Fruit fly (Drosophila melanogaster) whole organism, embryonic: ENCODE results near the gene Rrp45.
A peak's percentile ranks its signal among the peaks of the same experiment; 100 is the strongest.

Experiments
- BtbVII ChIP-seq: fragments of 200-800 bp; sonication (Bioruptor generic); optimal IDR thresholded peaks from 3 replicates; lab custom pipeline; 2017; ENCODE audit warnings: missing biosample characterization, mild to moderate bottlenecking, missing genetic modification characterization
- CG10147 ChIP-seq: fragments of 200-800 bp; sonication (Bioruptor generic); optimal IDR thresholded peaks from 2 replicates; lab custom pipeline; 2019; ENCODE audit warnings: missing biosample characterization, mild to moderate bottlenecking, missing genetic modification characterization, moderate library complexity
- CG10321 ChIP-seq: fragments of 200-800 bp; sonication (Bioruptor generic); IDR thresholded peaks from 2 replicates; pipeline ENCODE4 v1.3.6; 2022; ENCODE audit warnings: missing biosample characterization, missing genetic modification characterization
- CG12236 ChIP-seq: fragments of 200-800 bp; sonication (Bioruptor generic); optimal IDR thresholded peaks from 2 replicates; lab custom pipeline; 2016; ENCODE audit warnings: missing biosample characterization, missing genetic modification characterization
- CG13624 ChIP-seq: fragments of 200-800 bp; sonication (Bioruptor generic); optimal IDR thresholded peaks from 2 replicates; lab custom pipeline; 2016; ENCODE audit warnings: missing biosample characterization, missing genetic modification characterization
- CG14014 ChIP-seq: fragments of 200-800 bp; sonication (Bioruptor generic); IDR thresholded peaks from 2 replicates; pipeline ENCODE4 v1.3.6; 2022; ENCODE audit warnings: missing biosample characterization, missing genetic modification characterization
- CG15011 ChIP-seq: fragments of 200-800 bp; sonication (Bioruptor generic); optimal IDR thresholded peaks from 3 replicates; lab custom pipeline; 2018; ENCODE audit warnings: missing biosample characterization, mild to moderate bottlenecking, missing genetic modification characterization
- CG18262 ChIP-seq: fragments of 200-800 bp; optimal IDR thresholded peaks from 3 replicates; lab custom pipeline; 2019; ENCODE audit warnings: missing biosample characterization, mild to moderate bottlenecking, missing genetic modification characterization, moderate library complexity
- CG18599 ChIP-seq: fragments of 200-800 bp; sonication (Bioruptor generic); optimal IDR thresholded peaks from 3 replicates; lab custom pipeline; 2017; ENCODE audit warnings: missing biosample characterization, missing genetic modification characterization, mild to moderate bottlenecking, moderate library complexity, missing genetic modification reagents
- CG31365 ChIP-seq: fragments of 200-800 bp; sonication (Bioruptor generic); optimal IDR thresholded peaks from 2 replicates; lab custom pipeline; 2018; ENCODE audit warnings: missing biosample characterization, mild to moderate bottlenecking, missing genetic modification characterization
- CG3847 ChIP-seq: fragments of 200-800 bp; sonication (Bioruptor generic); IDR thresholded peaks from 2 replicates; pipeline ENCODE4 v1.3.6; 2022; ENCODE audit warnings: missing biosample characterization, missing genetic modification characterization
- CG43689 ChIP-seq: fragments of 200-800 bp; sonication (Bioruptor generic); IDR thresholded peaks from 2 replicates; pipeline ENCODE4 v1.3.6; 2022; ENCODE audit warnings: missing biosample characterization, missing genetic modification characterization
- CG4820 ChIP-seq: fragments of 200-800 bp; sonication (Bioruptor generic); optimal IDR thresholded peaks from 3 replicates; lab custom pipeline; 2016; ENCODE audit warnings: missing biosample characterization, missing genetic modification characterization
- CG6272 ChIP-seq: fragments of 200-800 bp; sonication (Bioruptor generic); IDR thresholded peaks from 2 replicates; pipeline ENCODE4 v1.3.6; 2022; ENCODE audit warnings: missing biosample characterization, missing genetic modification characterization
- CG8359 ChIP-seq: fragments of 200-800 bp; sonication (Bioruptor generic); optimal IDR thresholded peaks from 2 replicates; lab custom pipeline; 2017; ENCODE audit warnings: missing biosample characterization, mild to moderate bottlenecking, missing genetic modification characterization, borderline replicate concordance
- CG9215 ChIP-seq: fragments of 200-800 bp; sonication (Bioruptor generic); IDR thresholded peaks from 2 replicates; pipeline ENCODE4 v1.3.6; 2022; ENCODE audit warnings: missing biosample characterization, missing genetic modification characterization
- CG9817 ChIP-seq: fragments of 200-800 bp; sonication (Bioruptor generic); optimal IDR thresholded peaks from 2 replicates; lab custom pipeline; 2018; ENCODE audit warnings: missing biosample characterization, mild to moderate bottlenecking, missing genetic modification characterization, moderate library complexity
- CG9932 ChIP-seq: fragments of 200-800 bp; sonication (Bioruptor generic); IDR thresholded peaks from 2 replicates; pipeline ENCODE4 v1.3.6; 2022; ENCODE audit warnings: missing biosample characterization, missing genetic modification characterization
- Chrac-16 ChIP-seq: fragments of 200-800 bp; sonication (Bioruptor generic); optimal IDR thresholded peaks from 3 replicates; lab custom pipeline; 2016; ENCODE audit warnings: missing biosample characterization, missing genetic modification characterization
- Gug ChIP-seq: fragments of 200-800 bp; sonication (Bioruptor generic); IDR thresholded peaks from 4 replicates; pipeline ENCODE4 v1.3.6; 2022; ENCODE audit warnings: missing biosample characterization, missing genetic modification characterization
- Hmr ChIP-seq: fragments of 200-800 bp; sonication (Bioruptor generic); optimal IDR thresholded peaks from 3 replicates; lab custom pipeline; 2017; ENCODE audit warnings: mild to moderate bottlenecking, missing biosample characterization, missing genetic modification reagents, missing genetic modification characterization
- Hr3 ChIP-seq: fragments of 200-800 bp; sonication (Bioruptor generic); optimal IDR thresholded peaks from 3 replicates; lab custom pipeline; 2016; ENCODE audit warnings: missing biosample characterization, missing genetic modification characterization
- Hr39 ChIP-seq: fragments of >200 bp; optimal IDR thresholded peaks from 2 replicates; lab custom pipeline; 2017
- Lpt ChIP-seq: fragments of >200 bp; optimal IDR thresholded peaks from 2 replicates; lab custom pipeline; 2018; ENCODE audit warnings: missing biosample characterization, missing genetic modification characterization
- Med ChIP-seq: fragments of 200-800 bp; sonication (Bioruptor generic); peaks from one replicate; lab custom pipeline; 2016; ENCODE audit warnings: missing biosample characterization, missing genetic modification characterization, mild to moderate bottlenecking, inconsistent platforms, moderate library complexity
- Rfx ChIP-seq: fragments of 200-800 bp; sonication (Bioruptor generic); IDR thresholded peaks from 2 replicates; pipeline ENCODE4 v1.3.6; 2022; ENCODE audit warnings: missing biosample characterization, missing genetic modification characterization
- TFAM ChIP-seq: fragments of 200-800 bp; sonication (Bioruptor generic); optimal IDR thresholded peaks from 2 replicates; lab custom pipeline; 2017; ENCODE audit warnings: missing biosample characterization, missing genetic modification characterization, inconsistent platforms
- az2 ChIP-seq: fragments of 200-800 bp; sonication (Bioruptor generic); optimal IDR thresholded peaks from 3 replicates; lab custom pipeline; 2016; ENCODE audit warnings: missing biosample characterization, missing genetic modification characterization
- bbx ChIP-seq: fragments of 200-800 bp; sonication (Bioruptor generic); IDR thresholded peaks from 2 replicates; pipeline ENCODE4 v1.3.6; 2022; ENCODE audit warnings: missing biosample characterization, missing genetic modification characterization; ENCODE audit not compliant: partially characterized antibody
- ci ChIP-seq: fragments of 200-800 bp; sonication (Bioruptor generic); IDR thresholded peaks from 3 replicates; pipeline ENCODE4 v1.3.6; 2022; ENCODE audit warnings: missing biosample characterization, missing genetic modification characterization
- emc ChIP-seq: fragments of 200-800 bp; sonication (Bioruptor generic); optimal IDR thresholded peaks from 2 replicates; lab custom pipeline; 2016; ENCODE audit warnings: missing biosample characterization, missing genetic modification characterization
- esg ChIP-seq: fragments of 200-800 bp; sonication (Bioruptor generic); conservative IDR thresholded peaks from 2 replicates; pipeline ENCODE4 v1.3.6; 2022; ENCODE audit warnings: missing biosample characterization, missing genetic modification characterization
- eyg ChIP-seq: fragments of 200-800 bp; sonication (Bioruptor generic); optimal IDR thresholded peaks from 3 replicates; lab custom pipeline; 2016; ENCODE audit warnings: missing biosample characterization, missing genetic modification characterization
- fd64A ChIP-seq: fragments of 200-800 bp; sonication (Bioruptor generic); optimal IDR thresholded peaks from 3 replicates; lab custom pipeline; 2018; ENCODE audit warnings: missing biosample characterization, mild to moderate bottlenecking, missing genetic modification characterization
- grn ChIP-seq: fragments of 200-800 bp; sonication (Bioruptor generic); optimal IDR thresholded peaks from 3 replicates; lab custom pipeline; 2017; ENCODE audit warnings: missing biosample characterization, missing genetic modification characterization
- gsb ChIP-seq: fragments of 200-800 bp; sonication (Bioruptor generic); IDR thresholded peaks from 2 replicates; pipeline ENCODE4 v1.3.6; 2022; ENCODE audit warnings: missing biosample characterization, missing genetic modification characterization
- maf-S ChIP-seq: fragments of 200-800 bp; sonication (Bioruptor generic); optimal IDR thresholded peaks from 2 replicates; lab custom pipeline; 2016; ENCODE audit warnings: missing biosample characterization, missing genetic modification characterization
- mld ChIP-seq: fragments of 200-800 bp; sonication (Bioruptor generic); IDR thresholded peaks from 3 replicates; pipeline ENCODE4 v1.3.6; 2022; ENCODE audit warnings: missing biosample characterization, missing genetic modification characterization; ENCODE audit not compliant: partially characterized antibody
- nerfin-1 ChIP-seq: fragments of 200-800 bp; sonication (Bioruptor generic); optimal IDR thresholded peaks from 3 replicates; lab custom pipeline; 2019; ENCODE audit warnings: missing biosample characterization, mild to moderate bottlenecking, missing genetic modification characterization, moderate library complexity
- nerfin-2 ChIP-seq: fragments of 200-800 bp; sonication (Bioruptor generic); IDR thresholded peaks from 2 replicates; pipeline ENCODE4 v1.3.6; 2022; ENCODE audit warnings: missing biosample characterization, missing genetic modification characterization; ENCODE audit not compliant: partially characterized antibody
- nom ChIP-seq: fragments of 200-800 bp; sonication (Bioruptor generic); optimal IDR thresholded peaks from 2 replicates; lab custom pipeline; 2017; ENCODE audit warnings: missing biosample characterization, missing genetic modification characterization, mild to moderate bottlenecking, moderate library complexity, missing genetic modification reagents
- odd ChIP-seq: fragments of 200-800 bp; sonication (Bioruptor generic); optimal IDR thresholded peaks from 2 replicates; lab custom pipeline; 2017; ENCODE audit warnings: missing biosample characterization, mild to moderate bottlenecking, missing genetic modification characterization
- peb ChIP-seq: fragments of 200-800 bp; sonication (Bioruptor generic); IDR thresholded peaks from 2 replicates; pipeline ENCODE4 v1.3.6; 2022; ENCODE audit warnings: missing biosample characterization, missing genetic modification characterization
- psq ChIP-seq: fragments of 200-800 bp; sonication (Bioruptor generic); optimal IDR thresholded peaks from 2 replicates; lab custom pipeline; 2017; ENCODE audit warnings: missing biosample characterization, missing genetic modification characterization
- sens ChIP-seq: fragments of 200-800 bp; sonication (Bioruptor generic); peaks from one replicate; lab custom pipeline; 2016; ENCODE audit warnings: missing biosample characterization, missing genetic modification characterization
- slp2 ChIP-seq: fragments of 200-800 bp; sonication (Bioruptor generic); optimal IDR thresholded peaks from 2 replicates; lab custom pipeline; 2016; ENCODE audit warnings: missing biosample characterization, missing genetic modification characterization
- sug ChIP-seq: fragments of 200-800 bp; optimal IDR thresholded peaks from 2 replicates; lab custom pipeline; 2019; ENCODE audit warnings: missing biosample characterization, mild to moderate bottlenecking, missing genetic modification characterization, moderate library complexity
- tll ChIP-seq, 2 experiments: fragments of 200-800 bp in 1 of 2; fragments of >200 bp in 1 of 2; sonication (Bioruptor generic) in 1 of 2; optimal IDR thresholded peaks; 2 replicates each; lab custom pipeline; 2017 to 2019; ENCODE audit warnings: missing biosample characterization in 2 of 2, missing genetic modification characterization in 2 of 2, mild to moderate bottlenecking in 1 of 2, moderate library complexity in 1 of 2
- vfl ChIP-seq: fragments of 200-800 bp; sonication (Bioruptor generic); optimal IDR thresholded peaks from 2 replicates; lab custom pipeline; 2016; ENCODE audit warnings: missing biosample characterization, missing genetic modification characterization
- vvl ChIP-seq: fragments of 200-800 bp; sonication (Bioruptor generic); IDR thresholded peaks from 2 replicates; pipeline ENCODE4 v1.3.6; 2022; ENCODE audit warnings: missing biosample characterization, missing genetic modification characterization

The Rrp45 gene

dm6 chrX:16750712-16751578 is 40.1 kb downstream of the Rrp45 start (continued):
- TF ChIP-seq Rfx (GFP tag; lab: Robert Waterston, UW) (peak; percentile 70), bbx (GFP tag; lab: Robert Waterston, UW) (no peak), sug (tag; lab: Kevin White, UChicago) (peak; percentile 69), sens (GFP tag; lab: Kevin White, UChicago) (peak; percentile 88), vfl (GFP tag; lab: Kevin White, UChicago) (no peak), emc (GFP tag; lab: Kevin White, UChicago) (no peak), grn (GFP tag; lab: Kevin White, UChicago) (no peak), Hr39 (lab: Kevin White, UChicago) (no peak), eyg (GFP tag; lab: Kevin White, UChicago) (no peak), Hmr (GFP tag; lab: Kevin White, UChicago) (peak; percentile 62), nerfin-2 (no peak), Chrac-16 (GFP tag; lab: Kevin White, UChicago) (peak; percentile 59), vvl (GFP tag; lab: Robert Waterston, UW) (peak; percentile 65), odd (GFP tag; lab: Kevin White, UChicago) (peak; percentile 82), CG31365 (tag; lab: Kevin White, UChicago) (peak; percentile 9), maf-S (GFP tag; lab: Kevin White, UChicago) (no peak), CG18599 (GFP tag; lab: Kevin White, UChicago) (peak; percentile 77), CG13624 (GFP tag; lab: Kevin White, UChicago) (no peak), gsb (GFP tag; lab: Robert Waterston, UW) (no peak), CG10321 (GFP tag; lab: Robert Waterston, UW) (no peak), Gug (GFP tag; lab: Robert Waterston, UW) (no peak), peb (GFP tag; lab: Robert Waterston, UW) (0 out of 2 replicates have a peak, but pooled peaks have one; percentile 19), CG14014 (GFP tag; lab: Robert Waterston, UW) (peak; percentile 54; the same call in 1 of the 2 replicates), slp2 (GFP tag; lab: Kevin White, UChicago) (no peak), nerfin-1 (peak; percentile 65), CG18262 (tag; lab: Kevin White, UChicago) (peak; percentile 87), az2 (GFP tag; lab: Kevin White, UChicago) (peak; percentile 56), CG15011 (GFP tag; lab: Kevin White, UChicago) (peak; percentile 56), fd64A (GFP tag; lab: Kevin White, UChicago) (peak; percentile 59), esg (peak; percentile 36; the same call in 1 of the 2 replicates), CG4820 (GFP tag; lab: Kevin White, UChicago) (peak; percentile 99), nom (GFP tag; lab: Kevin White, UChicago) (peak; percentile 97), CG3847 (GFP tag; lab: Robert Waterston, UW) (0 out of 2 replicates have a peak, but pooled peaks have one; percentile 32), Med (GFP tag; lab: Kevin White, UChicago) (peak; percentile 85), CG9817 (tag; lab: Kevin White, UChicago) (peak; percentile 56), CG43689 (GFP tag; lab: Robert Waterston, UW) (no peak), mld (no peak), psq (GFP tag; lab: Kevin White, UChicago) (no peak), CG9932 (GFP tag; lab: Robert Waterston, UW) (peak; percentile 37), Lpt (GFP tag; lab: Kevin White, UChicago) (no peak), BtbVII (GFP tag; lab: Kevin White, UChicago) (peak; percentile 75), CG9215 (GFP tag; lab: Robert Waterston, UW) (no peak), CG6272 (GFP tag; lab: Robert Waterston, UW) (no peak), CG12236 (GFP tag; lab: Kevin White, UChicago) (no peak), TFAM (GFP tag; lab: Kevin White, UChicago) (no peak), CG8359 (GFP tag; lab: Kevin White, UChicago) (peak; percentile 47), ci (GFP tag; lab: Robert Waterston, UW) (peak; percentile 60; the same call in 1 of the 3 replicates), Hr3 (GFP tag; lab: Kevin White, UChicago) (no peak), tll (GFP tag; optimal IDR thresholded peaks at IDR 0.05; lab: Kevin White, UChicago) (no peak), CG10147 (peak; percentile 81)
